Worm (Caenorhabditis elegans) whole organism, midembryonic: Measurements from ENCODE around the gene C17C3.15.

ENCODE experiments used
- cog-1 ChIP-seq: sonication (generic microtip); optimal IDR thresholded peaks from 2 replicates; lab custom pipeline; 2016; ENCODE audit warnings: missing genetic modification characterization, missing compliant biosample characterization
- klf-2 ChIP-seq: fragments of 200-800 bp; sonication (Bioruptor generic); conservative IDR thresholded peaks from 2 replicates; pipeline ENCODE4 v1.3.6; 2022; ENCODE audit warnings: missing genetic modification reagents, missing genetic modification characterization, missing compliant biosample characterization
- tab-1 ChIP-seq: fragments of 200-800 bp; sonication (Bioruptor generic); IDR thresholded peaks from 2 replicates; pipeline ENCODE4 v1.3.6; 2022; ENCODE audit warnings: missing genetic modification characterization, missing compliant biosample characterization

DNA sequence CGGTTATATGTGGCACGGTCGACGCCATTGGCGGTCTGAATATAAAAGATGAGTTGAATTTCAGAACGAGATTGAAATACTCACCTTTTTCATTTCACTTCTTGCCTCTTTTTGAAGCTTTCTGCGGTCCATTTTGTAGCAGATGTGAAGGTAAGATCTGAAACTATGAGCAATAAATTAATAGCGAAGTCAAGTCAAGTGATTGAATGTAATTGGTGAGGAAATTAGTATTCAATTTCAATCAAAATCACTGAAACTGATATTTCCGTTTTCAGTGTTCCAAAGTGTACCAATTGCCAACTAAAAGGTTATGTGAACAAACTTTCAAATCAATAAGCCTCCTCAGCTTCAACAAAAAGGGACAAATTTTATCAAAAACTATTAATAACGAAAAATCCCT lies 28.8 kb upstream of the C17C3.15 start, which contains the start of gene C17C3.24:
- TF ChIP-seq klf-2, result no peak
- no peak for TF ChIP-seq tab-1 (GFP tag; lab: Robert Waterston, UW)
- TF ChIP-seq cog-1 (tag; lab: Kevin White, UChicago), result no peak
